Worm (Caenorhabditis elegans): Measurements from ENCODE around the gene twk-45.

The twk-45 gene

DNA sequence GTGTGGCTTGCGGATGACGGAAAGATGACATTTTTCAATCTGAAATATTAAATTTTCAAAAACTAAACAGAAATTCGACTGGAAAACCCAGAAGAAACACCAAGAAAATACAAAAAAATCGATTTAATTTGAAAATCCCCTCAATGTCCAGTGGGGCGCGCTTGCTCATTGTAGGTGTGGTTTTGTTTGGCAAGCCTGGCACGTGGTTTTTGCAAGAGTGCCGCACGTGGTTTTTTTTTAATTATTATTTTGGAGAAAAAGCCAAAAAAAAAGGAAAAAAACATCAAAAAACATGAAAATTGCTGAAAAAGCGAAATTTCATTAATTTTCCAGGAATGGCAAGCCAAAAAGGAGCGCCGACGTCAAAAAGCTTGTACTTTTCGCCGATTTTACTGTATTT is 33.1 kb downstream of the twk-45 start, which contains the start of gene swsn-3 (continued):
- TF ChIP-seq nhr-77 (tag; optimal IDR thresholded peaks at IDR 0.05) = peak; percentile 32
- peak; percentile 27 for TF ChIP-seq ama-1 (optimal IDR thresholded peaks at IDR 0.05)
- TF ChIP-seq elt-3 (tag; optimal IDR thresholded peaks at IDR 0.05) = no peak
- TF ChIP-seq C34F6.9 (tag; optimal IDR thresholded peaks at IDR 0.05) = peak; percentile 91
- TF ChIP-seq nhr-25 (tag; optimal IDR thresholded peaks at IDR 0.05) = peak; percentile 89
- TF ChIP-seq ceh-16 (tag; optimal IDR thresholded peaks at IDR 0.05) = peak; percentile 53
- peak; percentile 96 for TF ChIP-seq unc-55 (GFP tag; optimal IDR thresholded peaks at IDR 0.05)
- TF ChIP-seq mab-5 (tag; optimal IDR thresholded peaks at IDR 0.05) = peak; percentile 91
- TF ChIP-seq dmd-4 (tag; optimal IDR thresholded peaks at IDR 0.05) = no peak

DNA sequence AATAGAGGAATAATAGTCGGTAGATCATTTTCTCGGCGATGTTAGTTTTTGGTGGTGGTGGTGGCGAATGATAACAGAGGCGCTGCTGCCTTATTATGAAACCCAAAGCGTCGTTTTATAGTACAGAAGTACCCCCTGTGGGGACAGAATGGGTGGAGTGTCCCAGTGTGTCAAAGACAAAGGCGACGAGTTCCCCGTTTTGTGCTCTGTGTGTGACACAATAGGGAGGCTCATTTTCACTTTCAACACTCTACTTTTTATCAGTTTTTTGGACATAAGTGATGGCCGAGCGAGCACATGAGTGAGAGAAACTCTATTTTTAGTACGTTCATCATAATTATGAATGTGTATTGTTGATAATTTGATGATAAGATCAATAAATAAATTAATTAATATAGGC is 41.0 kb downstream of the twk-45 start, which contains the start of gene pho-9:
pho-9 (minus strand) TSS at position 91 of the 400 bp plus-strand sequence.
- TF ChIP-seq blmp-1 (tag; optimal IDR thresholded peaks at IDR 0.05; ENCODE audit: insufficient read depth) = peak; percentile 26
- no peak for TF ChIP-seq peb-1 (tag; optimal IDR thresholded peaks at IDR 0.05)
- peak; percentile 59 for TF ChIP-seq F13H6.1 (tag; optimal IDR thresholded peaks at IDR 0.05)
- peak; percentile 58 for TF ChIP-seq sma-9 (GFP tag; optimal IDR thresholded peaks at IDR 0.05)
- TF ChIP-seq sma-9 (tag; optimal IDR thresholded peaks at IDR 0.05) = no peak
- TF ChIP-seq fos-1 (tag; optimal IDR thresholded peaks at IDR 0.05) = peak; percentile 88
- no peak for TF ChIP-seq nhr-21 (tag; optimal IDR thresholded peaks at IDR 0.05)
- TF ChIP-seq crh-2 (tag; optimal IDR thresholded peaks at IDR 0.05) = peak; percentile 50
- no peak for TF ChIP-seq sma-3 (GFP tag; optimal IDR thresholded peaks at IDR 0.05)

DNA sequence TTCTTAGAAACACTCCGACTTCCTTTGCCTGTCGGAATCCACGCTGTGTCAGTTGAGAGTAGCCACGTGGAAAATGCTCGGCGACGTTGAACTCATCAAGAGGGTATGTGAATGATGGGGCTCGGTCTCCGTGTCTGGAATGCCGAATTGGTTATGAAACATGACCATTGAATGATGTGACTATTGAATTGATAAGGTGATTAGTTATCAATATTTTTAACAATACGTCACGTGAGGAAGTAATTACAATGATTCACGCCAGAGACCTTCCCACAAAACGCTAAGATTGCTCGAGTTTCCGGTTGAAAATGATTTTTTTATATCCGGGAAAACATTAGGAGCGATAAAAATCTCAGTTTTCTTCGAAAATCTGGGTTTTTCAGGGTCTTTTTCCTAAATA is 42.4 kb downstream of the twk-45 start:
- no peak for TF ChIP-seq nhr-23 (tag; optimal IDR thresholded peaks at IDR 0.05)
- peak; percentile 63 for TF ChIP-seq fos-1 (tag; optimal IDR thresholded peaks at IDR 0.05)
- no peak for TF ChIP-seq lin-11 (tag; optimal IDR thresholded peaks at IDR 0.05)

DNA sequence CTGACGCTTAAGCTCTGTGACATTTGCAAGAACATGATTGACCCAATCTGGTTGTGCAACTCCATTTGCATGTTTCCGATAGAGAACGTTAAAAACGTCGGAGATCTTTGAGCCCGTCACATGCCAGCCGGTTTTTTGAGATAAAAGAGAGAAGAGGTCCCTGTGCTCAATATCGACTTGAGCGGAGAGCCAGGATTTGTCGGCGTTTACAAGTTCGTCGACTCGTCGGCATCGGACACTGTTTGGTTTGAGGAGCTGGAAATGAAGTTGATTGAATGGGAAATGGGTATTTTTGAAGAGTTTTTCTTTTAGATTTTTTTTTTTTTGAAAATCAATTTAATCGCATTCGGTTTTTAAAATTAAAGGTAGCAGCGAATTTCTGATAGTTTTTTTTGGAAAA is 43.6 kb downstream of the twk-45 start:
- no peak for TF ChIP-seq sma-9 (GFP tag; optimal IDR thresholded peaks at IDR 0.05)
- no peak for TF ChIP-seq sma-9 (tag; optimal IDR thresholded peaks at IDR 0.05)
- TF ChIP-seq nhr-129 (tag; optimal IDR thresholded peaks at IDR 0.05) = no peak
- TF ChIP-seq unc-55 (GFP tag; optimal IDR thresholded peaks at IDR 0.05) = no peak
- no peak for TF ChIP-seq alr-1 (tag; optimal IDR thresholded peaks at IDR 0.05)
- no peak for TF ChIP-seq lin-39 (tag; optimal IDR thresholded peaks at IDR 0.05)
- no peak for TF ChIP-seq C34F6.9 (tag; optimal IDR thresholded peaks at IDR 0.05)
- TF ChIP-seq skn-1 (tag; optimal IDR thresholded peaks at IDR 0.05) = no peak
- no peak for TF ChIP-seq mbf-1 (tag; optimal IDR thresholded peaks at IDR 0.05)
- no peak for TF ChIP-seq ztf-4 (tag; optimal IDR thresholded peaks at IDR 0.05)
- no peak for TF ChIP-seq fos-1 (tag; optimal IDR thresholded peaks at IDR 0.05)
- TF ChIP-seq ama-1 (optimal IDR thresholded peaks at IDR 0.05) = no peak

DNA sequence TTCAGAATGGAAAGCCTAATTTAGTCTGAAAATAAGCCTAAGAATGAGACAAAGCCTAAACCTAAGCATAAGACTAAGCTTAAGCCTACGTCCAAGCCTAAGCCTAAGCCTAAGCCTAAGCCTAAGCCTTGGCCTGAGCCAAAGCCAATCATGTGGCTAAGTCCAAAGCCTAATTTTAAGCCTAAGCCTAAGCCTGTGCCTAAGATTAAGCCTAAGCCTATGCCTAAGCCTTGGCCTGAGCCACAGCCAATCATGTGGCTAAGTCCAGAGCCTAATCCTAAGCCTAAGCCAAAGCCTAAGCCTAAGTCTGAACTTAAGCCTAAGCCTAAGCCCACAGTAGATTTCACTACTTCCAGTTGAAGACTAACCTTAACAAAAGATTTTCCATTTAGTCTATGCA is 44.2 kb downstream of the twk-45 start:
- TF ChIP-seq nhr-11 (tag; optimal IDR thresholded peaks at IDR 0.05) (no peak), ZK546.5 (tag; optimal IDR thresholded peaks at IDR 0.05) (no peak), elt-3 (tag; optimal IDR thresholded peaks at IDR 0.05) (no peak), lsy-2 (tag; optimal IDR thresholded peaks at IDR 0.05) (no peak), ama-1 (optimal IDR thresholded peaks at IDR 0.05) (no peak), nhr-6 (tag; optimal IDR thresholded peaks at IDR 0.05) (no peak), nhr-23 (tag; optimal IDR thresholded peaks at IDR 0.05) (no peak), nhr-21 (tag; optimal IDR thresholded peaks at IDR 0.05) (no peak)

DNA sequence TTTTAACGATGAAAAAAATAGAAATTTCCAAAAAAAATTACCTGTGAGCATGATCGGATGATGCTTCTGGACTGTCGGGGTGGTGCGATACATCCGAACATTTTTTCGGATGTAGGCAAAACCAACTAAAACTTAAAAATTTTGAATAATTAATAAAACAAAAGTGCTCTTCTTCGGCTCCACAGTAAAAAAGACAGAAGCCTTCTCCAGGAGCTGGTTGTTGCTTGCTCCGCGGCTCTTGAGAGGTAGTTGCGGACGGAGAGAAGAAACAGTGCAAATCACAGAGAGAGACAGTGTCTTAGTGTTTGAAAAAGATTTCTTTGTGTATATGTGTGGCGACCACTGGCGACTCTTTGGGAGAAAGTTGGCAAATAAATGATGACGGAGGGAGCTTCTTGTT is 45.4 kb downstream of the twk-45 start, which contains the start of gene gldi-9:
gldi-9 (minus strand) TSS at position 101 of the 400 bp plus-strand sequence.
- TF ChIP-seq nhr-237 (tag; optimal IDR thresholded peaks at IDR 0.05) (no peak), nhr-25 (tag; optimal IDR thresholded peaks at IDR 0.05) (no peak), nhr-11 (tag; optimal IDR thresholded peaks at IDR 0.05) (no peak), unc-62 (GFP tag; optimal IDR thresholded peaks at IDR 0.05) (no peak), ceh-82 (tag; optimal IDR thresholded peaks at IDR 0.05) (no peak), unc-55 (GFP tag; optimal IDR thresholded peaks at IDR 0.05) (no peak), aly-2 (tag; optimal IDR thresholded peaks at IDR 0.05) (no peak), mab-5 (tag; optimal IDR thresholded peaks at IDR 0.05) (no peak), snpc-4 (tag; optimal IDR thresholded peaks at IDR 0.05) (no peak), nhr-6 (tag; optimal IDR thresholded peaks at IDR 0.05) (no peak), ZK546.5 (tag; optimal IDR thresholded peaks at IDR 0.05) (no peak), mdl-1 (tag; optimal IDR thresholded peaks at IDR 0.05) (no peak), sma-9 (GFP tag; optimal IDR thresholded peaks at IDR 0.05) (no peak), sma-9 (tag; optimal IDR thresholded peaks at IDR 0.05) (no peak)

All from whole organism, L2 larva.